Fruit fly (Drosophila melanogaster): ENCODE measurements around the gene mael.

DNA sequence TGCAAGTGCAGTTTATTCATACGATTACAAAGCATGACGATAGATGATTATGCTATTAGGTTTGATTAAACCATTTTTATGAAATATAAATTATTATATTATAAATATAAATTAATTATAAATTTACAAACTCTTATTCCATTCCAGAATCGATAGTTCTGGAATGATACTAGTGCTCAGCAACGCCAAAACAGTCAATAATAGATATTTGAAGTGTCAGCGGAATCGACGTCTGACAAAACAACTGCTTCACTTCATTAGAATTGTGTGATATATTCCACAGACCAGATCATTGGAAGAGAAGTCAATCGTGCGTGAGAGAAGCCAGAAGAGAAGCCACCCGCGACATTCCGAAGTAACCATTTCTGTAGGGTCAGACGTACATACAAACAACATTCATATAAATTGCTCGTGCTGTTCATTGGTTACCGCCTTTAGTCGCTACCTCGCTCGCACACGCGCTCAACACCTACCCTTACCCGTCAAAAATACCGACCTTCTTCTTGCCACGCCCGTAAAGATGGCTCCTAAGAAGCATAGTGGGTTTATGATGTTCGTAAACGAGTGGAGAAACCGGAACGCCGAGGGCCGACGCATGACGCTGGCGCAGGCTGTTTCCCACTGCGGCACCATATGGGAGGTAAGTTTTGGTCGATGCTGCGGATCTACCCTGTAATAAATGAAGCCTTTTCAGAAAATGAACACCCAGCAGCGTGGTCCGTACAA, 3.2 kb downstream of the mael start:
- TF ChIP-seq CG8478 (optimal IDR thresholded peaks at IDR 0.05): no peak
- no peak for TF ChIP-seq CTCF (optimal IDR thresholded peaks at IDR 0.05)

All from S2 (cell line).